Fruit fly (Drosophila melanogaster) whole organism, wandering third instar larva: ENCODE data around the gene CG12994.
A peak's percentile ranks its signal among the peaks of the same experiment; 100 is the strongest.

Source experiments
- Abd-B ChIP-seq: fragments of >200 bp; optimal IDR thresholded peaks from 2 replicates; lab custom pipeline; 2017; ENCODE audit warnings: missing biosample characterization, missing genetic modification characterization
- CG32264 ChIP-seq: fragments of 200-800 bp; sonication (Bioruptor generic); optimal IDR thresholded peaks from 2 replicates; lab custom pipeline; 2016; ENCODE audit warnings: missing biosample characterization, missing genetic modification characterization
- CrebA ChIP-seq: fragments of 200-800 bp; sonication (Bioruptor generic); optimal IDR thresholded peaks from 2 replicates; lab custom pipeline; 2016; ENCODE audit warnings: missing biosample characterization, mild to moderate bottlenecking, missing genetic modification characterization, borderline replicate concordance
- Dfd ChIP-seq: fragments of >200 bp; optimal IDR thresholded peaks from 2 replicates; lab custom pipeline; 2017; ENCODE audit warnings: missing biosample characterization, missing genetic modification characterization
- GATAd ChIP-seq: sonication (Bioruptor generic); optimal IDR thresholded peaks from 2 replicates; lab custom pipeline; 2016; ENCODE audit warnings: missing biosample characterization, missing genetic modification characterization
- Jra ChIP-seq: sonication (Bioruptor generic); optimal IDR thresholded peaks from 2 replicates; lab custom pipeline; 2016; ENCODE audit warnings: missing biosample characterization, missing genetic modification characterization
- Myc ChIP-seq: fragments of >200 bp; optimal IDR thresholded peaks from 2 replicates; lab custom pipeline; 2017
- N ChIP-seq: fragments of >200 bp; optimal IDR thresholded peaks from 2 replicates; lab custom pipeline; 2018; ENCODE audit warnings: missing biosample characterization, missing external identifiers, missing genetic modification characterization
- OdsH ChIP-seq: fragments of 200-800 bp; sonication (Bioruptor generic); optimal IDR thresholded peaks from 2 replicates; lab custom pipeline; 2016; ENCODE audit warnings: missing biosample characterization, mild to moderate bottlenecking, missing genetic modification characterization
- Rel ChIP-seq, 2 experiments: fragments of 200-800 bp; sonication (Bioruptor generic) in 1 of 2; optimal IDR thresholded peaks; 2 replicates in 1 of 2; 3 replicates in 1 of 2; lab custom pipeline; 2016 to 2019; ENCODE audit warnings: mild to moderate bottlenecking in 2 of 2, missing biosample characterization in 2 of 2, missing genetic modification characterization in 2 of 2, moderate library complexity in 1 of 2
- Vsx2 ChIP-seq: fragments of 200-300, 225-300 bp; sonication (Bioruptor generic); optimal IDR thresholded peaks from 2 replicates; lab custom pipeline; 2018; ENCODE audit warnings: missing biosample characterization, missing genetic modification characterization; ENCODE audit not compliant: partially characterized antibody
- brk ChIP-seq: fragments of 200-800 bp; sonication (Bioruptor generic); optimal IDR thresholded peaks from 2 replicates; lab custom pipeline; 2016; ENCODE audit warnings: missing biosample characterization, mild to moderate bottlenecking, missing genetic modification characterization
- dsf ChIP-seq: sonication (Bioruptor generic); optimal IDR thresholded peaks from 2 replicates; lab custom pipeline; 2016; ENCODE audit warnings: missing biosample characterization, missing genetic modification characterization, borderline replicate concordance
- ey ChIP-seq: fragments of 200-800 bp; sonication (Bioruptor generic); optimal IDR thresholded peaks from 2 replicates; lab custom pipeline; 2016; ENCODE audit warnings: missing biosample characterization, missing genetic modification characterization
- foxo ChIP-seq, 2 experiments: fragments of 200-800 bp; sonication (Bioruptor generic); optimal IDR thresholded peaks; 2 replicates in 1 of 2; 3 replicates in 1 of 2; lab custom pipeline; 2016 to 2017; ENCODE audit warnings: missing biosample characterization in 2 of 2, missing genetic modification characterization in 2 of 2
- jim ChIP-seq: fragments of 175-275, 200-325 bp; sonication (Bioruptor generic); optimal IDR thresholded peaks from 2 replicates; lab custom pipeline; 2016; ENCODE audit warnings: missing biosample characterization, mild to moderate bottlenecking, missing genetic modification characterization
- lola ChIP-seq: fragments of >200 bp; optimal IDR thresholded peaks from 2 replicates; lab custom pipeline; 2017; ENCODE audit warnings: missing biosample characterization, missing genetic modification characterization
- pan ChIP-seq: fragments of >200 bp; optimal IDR thresholded peaks from 2 replicates; lab custom pipeline; 2017
- psq ChIP-seq: fragments of 200-800 bp; sonication (Bioruptor generic); optimal IDR thresholded peaks from 3 replicates; lab custom pipeline; 2017; ENCODE audit warnings: missing biosample characterization, mild to moderate bottlenecking, missing genetic modification characterization, moderate library complexity
- sage ChIP-seq: fragments of 200-800 bp; sonication (Bioruptor generic); optimal IDR thresholded peaks from 2 replicates; lab custom pipeline; 2016; ENCODE audit warnings: missing biosample characterization, mild to moderate bottlenecking, missing genetic modification characterization
- sv ChIP-seq: fragments of 200-800 bp; sonication (Bioruptor generic); optimal IDR thresholded peaks from 3 replicates; lab custom pipeline; 2016; ENCODE audit warnings: missing biosample characterization, missing genetic modification characterization
- tai ChIP-seq: sonication (Bioruptor generic); optimal IDR thresholded peaks from 2 replicates; lab custom pipeline; 2016; ENCODE audit warnings: missing biosample characterization, missing genetic modification characterization
- woc ChIP-seq: sonication (Bioruptor generic); optimal IDR thresholded peaks from 2 replicates; lab custom pipeline; 2016; ENCODE audit warnings: missing biosample characterization, mild to moderate bottlenecking, missing genetic modification characterization

The CG12994 gene

dm6 chrX:17407737-17408136 is 36.1 kb downstream of the CG12994 start:
- TF ChIP-seq lola (GFP tag; lab: Kevin White, UChicago): no peak
- TF ChIP-seq Rel (GFP tag; optimal IDR thresholded peaks at IDR 0.05; lab: Kevin White, UChicago): no peak
- TF ChIP-seq Rel (tag; optimal IDR thresholded peaks at IDR 0.05; lab: Kevin White, UChicago): no peak
- no peak for TF ChIP-seq jim
- TF ChIP-seq Abd-B (GFP tag; lab: Kevin White, UChicago): no peak
- no peak for TF ChIP-seq CrebA (GFP tag; lab: Kevin White, UChicago)
- TF ChIP-seq psq (GFP tag; lab: Kevin White, UChicago): no peak
- no peak for TF ChIP-seq tai (GFP tag; lab: Kevin White, UChicago)

- TF ChIP-seq woc (GFP tag; lab: Kevin White, UChicago): no peak
- no peak for TF ChIP-seq lola (GFP tag; lab: Kevin White, UChicago)
- no peak for TF ChIP-seq brk (GFP tag; lab: Kevin White, UChicago)
- no peak for TF ChIP-seq CG32264 (GFP tag; lab: Kevin White, UChicago)
- TF ChIP-seq dsf (GFP tag; lab: Kevin White, UChicago): no peak
- no peak for TF ChIP-seq Vsx2
- TF ChIP-seq N (GFP tag; lab: Kevin White, UChicago): no peak
- no peak for TF ChIP-seq sv
- no peak for TF ChIP-seq foxo (GFP tag; optimal IDR thresholded peaks at IDR 0.05; lab: Kevin White, UChicago)
- TF ChIP-seq tai (GFP tag; lab: Kevin White, UChicago): no peak
Observed at dm6 chrX:17404883-17405282, 38.9 kb downstream of the CG12994 start.

dm6 chrX:17398215-17398614 is 45.6 kb downstream of the CG12994 start:
- peak; percentile 97 for TF ChIP-seq Dfd (GFP tag; lab: Kevin White, UChicago)
- no peak for TF ChIP-seq sage (GFP tag; lab: Kevin White, UChicago)

- no peak for TF ChIP-seq CrebA (GFP tag; lab: Kevin White, UChicago)
- no peak for TF ChIP-seq ey (GFP tag; lab: Kevin White, UChicago)
- TF ChIP-seq Jra (GFP tag; lab: Kevin White, UChicago): no peak
- TF ChIP-seq foxo (GFP tag; optimal IDR thresholded peaks at IDR 0.05; lab: Kevin White, UChicago): no peak
- no peak for TF ChIP-seq Myc (lab: Kevin White, UChicago)
- TF ChIP-seq Vsx2: peak; percentile 60
- TF ChIP-seq Rel (GFP tag; optimal IDR thresholded peaks at IDR 0.05; lab: Kevin White, UChicago): no peak
- no peak for TF ChIP-seq Rel (tag; optimal IDR thresholded peaks at IDR 0.05; lab: Kevin White, UChicago)
- TF ChIP-seq, all 38 proteins: peak for 1
Observed at dm6 chrX:17397103-17397711, 46.6 kb downstream of the CG12994 start, which contains the start of gene B-H1. Gene B-H1 (plus strand): TSS chrX:17397478.

DNA sequence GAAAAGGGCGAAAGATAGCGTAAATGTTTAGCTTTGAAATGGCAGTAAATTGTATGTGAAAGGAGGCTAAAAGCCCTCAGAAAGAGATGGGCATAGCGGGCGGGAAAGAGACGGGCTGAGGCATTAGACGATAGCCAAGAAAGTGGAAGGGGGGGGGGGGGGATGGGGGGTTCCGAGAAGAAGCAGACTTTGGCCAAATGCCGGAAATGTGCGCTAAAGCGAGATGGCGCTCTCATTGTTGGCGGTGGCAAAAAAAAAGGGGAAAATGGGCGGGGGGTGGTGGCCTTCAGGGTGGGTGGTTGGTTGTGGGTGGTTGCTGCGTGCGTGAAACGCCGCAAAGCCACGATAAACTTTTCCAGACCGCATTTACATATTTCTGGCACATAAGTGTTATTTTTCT is 60.8 kb downstream of the CG12994 start:
- TF ChIP-seq Myc (lab: Kevin White, UChicago) (no peak), Dfd (GFP tag; lab: Kevin White, UChicago) (peak; percentile 66)

DNA sequence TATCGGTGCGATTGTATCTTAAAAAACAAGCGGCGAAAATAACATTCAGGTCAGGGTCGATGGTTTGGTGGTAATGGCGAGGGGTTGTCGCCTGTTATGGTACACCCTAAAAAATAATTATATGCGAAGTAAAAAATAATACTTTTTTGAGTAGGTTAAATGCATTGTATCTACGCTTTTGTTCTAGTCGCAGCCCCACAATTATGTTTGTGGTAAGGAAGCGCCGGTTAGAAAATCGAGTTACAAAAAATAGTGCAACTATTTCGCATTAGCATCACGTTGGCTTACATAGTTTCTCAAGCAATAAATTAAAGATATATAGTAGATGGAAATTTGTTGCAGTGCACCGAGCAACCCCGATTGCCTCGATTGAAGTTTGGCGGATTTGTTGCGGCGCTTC is 64.4 kb downstream of the CG12994 start:
- TF ChIP-seq N (GFP tag; lab: Kevin White, UChicago) (no peak), GATAd (no peak), pan (lab: Kevin White, UChicago) (no peak), OdsH (GFP tag; lab: Kevin White, UChicago) (no peak)
